Worm (Caenorhabditis elegans) whole organism, midembryonic: ENCODE measurements around the gene nspg-14.

Experiments
- cog-1 ChIP-seq: sonication (generic microtip); optimal IDR thresholded peaks from 2 replicates; lab custom pipeline; 2016; ENCODE audit warnings: missing genetic modification characterization, missing compliant biosample characterization
- flt-1 ChIP-seq: fragments of 200-800 bp; sonication (Bioruptor generic); IDR thresholded peaks from 2 replicates; pipeline ENCODE4 v1.3.6; 2022; ENCODE audit warnings: missing genetic modification characterization, missing compliant biosample characterization
- med-1 ChIP-seq: sonication (generic microtip); optimal IDR thresholded peaks from 2 replicates; lab custom pipeline; 2017; ENCODE audit warnings: missing genetic modification characterization, mild to moderate bottlenecking, missing compliant biosample characterization, antibody characterized with exemption, missing genetic modification reagents; ENCODE audit not compliant: insufficient read depth
- ref-1 ChIP-seq: fragments of 200-800 bp; sonication (Bioruptor generic); conservative IDR thresholded peaks from 2 replicates; pipeline ENCODE4 v1.3.6; 2022; ENCODE audit warnings: missing genetic modification reagents, missing genetic modification characterization, missing compliant biosample characterization

DNA sequence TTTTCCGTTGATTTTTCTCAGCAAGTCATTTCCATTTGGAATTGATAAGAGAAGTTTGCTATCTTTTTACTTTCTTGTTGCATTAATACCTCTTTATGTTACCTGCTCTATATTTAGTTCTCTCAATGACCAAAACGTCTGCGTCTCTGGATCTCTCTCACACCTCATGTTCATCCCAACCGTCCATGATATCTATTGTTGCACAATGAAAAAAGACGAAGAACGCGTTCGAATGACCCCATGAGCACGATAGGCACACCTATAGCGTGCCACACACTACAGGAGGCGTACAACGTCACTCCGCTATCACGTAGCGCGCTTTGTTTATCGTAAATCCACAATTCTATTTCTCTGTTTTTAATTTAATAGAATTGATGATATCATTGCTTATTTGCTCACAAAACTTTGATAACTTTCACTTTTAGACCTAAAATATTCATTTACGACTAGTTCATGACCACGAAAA is 26.4 kb downstream of the nspg-14 start, which contains the start of gene Y34B4A.2:
- TF ChIP-seq flt-1 (GFP tag; lab: Robert Waterston, UW) (0 out of 2 replicates have a peak, but pooled peaks have one; percentile 37), ref-1 (GFP tag; lab: Robert Waterston, UW) (no peak), cog-1 (tag; lab: Kevin White, UChicago) (no peak), med-1 (GFP tag; lab: Kevin White, UChicago) (no peak)
